Worm (Caenorhabditis elegans) whole organism, young adult: ENCODE results near the gene F52G3.7.

Experiments
- B0019.2 ChIP-seq: fragments of 200-800 bp; sonication (Bioruptor generic); conservative IDR thresholded peaks from 2 replicates; pipeline ENCODE4 v1.3.6; 2022; ENCODE audit warnings: missing genetic modification reagents, missing genetic modification characterization, missing compliant biosample characterization
- B0336.3 ChIP-seq: fragments of 200-800 bp; sonication (Bioruptor generic); IDR thresholded peaks from 2 replicates; pipeline ENCODE4 v1.3.6; 2022; ENCODE audit warnings: missing genetic modification characterization, missing compliant biosample characterization
- K12H6.12 ChIP-seq: fragments of 200-800 bp; sonication (Bioruptor generic); optimal IDR thresholded peaks from 2 replicates; lab custom pipeline; 2018; ENCODE audit warnings: mild to moderate bottlenecking, missing genetic modification characterization, missing compliant biosample characterization
- bed-2 ChIP-seq: fragments of 200-800 bp; sonication (Bioruptor generic); IDR thresholded peaks from 2 replicates; pipeline ENCODE4 v1.3.6; 2022; ENCODE audit warnings: missing genetic modification reagents, missing genetic modification characterization, missing compliant biosample characterization
- hmg-1.2 ChIP-seq: fragments of 200-800 bp; sonication (Bioruptor generic); IDR thresholded peaks from 2 replicates; pipeline ENCODE4 v1.3.6; 2022; ENCODE audit warnings: missing genetic modification reagents, missing genetic modification characterization, missing compliant biosample characterization
- hmg-20 ChIP-seq: fragments of 200-800 bp; sonication (Bioruptor generic); IDR thresholded peaks from 2 replicates; pipeline ENCODE4 v1.3.6; 2022; ENCODE audit warnings: missing genetic modification reagents, missing genetic modification characterization, missing compliant biosample characterization
- hsf-1 ChIP-seq: fragments of 200-800 bp; sonication (Bioruptor generic); IDR thresholded peaks from 2 replicates; pipeline ENCODE4 v1.3.6; 2022; ENCODE audit warnings: missing genetic modification reagents, missing genetic modification characterization, missing compliant biosample characterization
- lsy-27 ChIP-seq: sonication (generic microtip); optimal IDR thresholded peaks from 2 replicates; lab custom pipeline; 2017; ENCODE audit warnings: missing genetic modification characterization, mild to moderate bottlenecking, missing compliant biosample characterization, antibody characterized with exemption, missing genotype, borderline replicate concordance; ENCODE audit not compliant: insufficient read depth
- nfya-2 ChIP-seq: fragments of 200-800 bp; sonication (Bioruptor generic); IDR thresholded peaks from 2 replicates; pipeline ENCODE4 v1.3.6; 2022; ENCODE audit warnings: missing genetic modification reagents, missing genetic modification characterization, missing compliant biosample characterization
- rec-8 ChIP-seq, 2 experiments: sonication (generic microtip); optimal IDR thresholded peaks; 2 replicates each; lab custom pipeline; 2016; ENCODE audit warnings: mild to moderate bottlenecking in 2 of 2, missing genetic modification characterization in 2 of 2, missing genetic modification reagents in 2 of 2, missing genotype in 2 of 2, missing biosample characterization in 1 of 2, missing compliant biosample characterization in 1 of 2, moderate library complexity in 1 of 2
- snpc-1.3 ChIP-seq: sonication (generic microtip); optimal IDR thresholded peaks from 2 replicates; lab custom pipeline; 2017; ENCODE audit warnings: missing genetic modification characterization, mild to moderate bottlenecking, missing compliant biosample characterization, antibody characterized with exemption, moderate library complexity, missing genotype, missing genetic modification reagents; ENCODE audit not compliant: insufficient read depth
- zfh-2 ChIP-seq: fragments of 200-800 bp; sonication (Bioruptor generic); conservative IDR thresholded peaks from 2 replicates; pipeline ENCODE4 v1.3.6; 2022; ENCODE audit warnings: missing genetic modification reagents, missing genetic modification characterization, missing compliant biosample characterization
- ztf-22 ChIP-seq: fragments of 200-800 bp; sonication (Bioruptor generic); optimal IDR thresholded peaks from 2 replicates; lab custom pipeline; 2018; ENCODE audit warnings: mild to moderate bottlenecking, missing genetic modification characterization, moderate library complexity, missing compliant biosample characterization

DNA sequence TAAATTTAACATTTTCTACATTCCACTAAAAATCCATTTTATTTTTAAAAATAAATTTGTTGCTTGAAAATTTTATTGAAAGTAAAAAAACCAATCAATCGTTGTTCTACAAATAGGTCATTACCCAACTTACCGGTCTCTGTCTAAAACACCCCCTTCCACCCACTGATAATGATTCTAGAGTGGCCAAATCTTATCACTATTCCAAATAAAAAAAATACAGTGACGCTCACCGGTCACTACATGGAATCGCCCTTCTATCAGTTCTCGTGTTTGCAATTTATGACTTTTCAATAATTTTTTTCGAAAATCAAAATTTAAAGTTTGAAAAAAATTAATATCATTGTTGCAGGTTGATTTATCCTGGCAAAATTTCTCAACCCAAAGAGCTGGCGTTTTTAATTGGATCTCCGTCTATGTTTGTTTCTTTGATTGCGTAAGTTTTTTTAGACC lies at the start of gene F52G3.7, which contains the start of gene F52G3.1:
- no peak for TF ChIP-seq B0019.2 (GFP tag; lab: Robert Waterston, UW)
- no peak for TF ChIP-seq hsf-1
- no peak for TF ChIP-seq B0336.3 (GFP tag; lab: Robert Waterston, UW)
- no peak for TF ChIP-seq hmg-1.2
- TF ChIP-seq nfya-2 (GFP tag; lab: Robert Waterston, UW) = no peak
- TF ChIP-seq hmg-20 = no peak
- TF ChIP-seq lsy-27 (tag; lab: Kevin White, UChicago) = no peak
- no peak for TF ChIP-seq ztf-22 (GFP tag; lab: Kevin White, UChicago)
- TF ChIP-seq K12H6.12 (tag; lab: Kevin White, UChicago) = no peak
- no peak for TF ChIP-seq rec-8 (tag; optimal IDR thresholded peaks at IDR 0.05; lab: Kevin White, UChicago)
- no peak for TF ChIP-seq snpc-1.3 (tag; lab: Kevin White, UChicago)
- no peak for TF ChIP-seq bed-2 (GFP tag; lab: Robert Waterston, UW)
- no peak for TF ChIP-seq zfh-2 (GFP tag; lab: Robert Waterston, UW)
